Fruit fly (Drosophila melanogaster) whole organism, embryonic: Measurements from ENCODE around the gene RhoGAP93B.

Source experiments
- CG10147 ChIP-seq: fragments of 200-800 bp; sonication (Bioruptor generic); optimal IDR thresholded peaks from 2 replicates; lab custom pipeline; 2019; ENCODE audit warnings: missing biosample characterization, mild to moderate bottlenecking, missing genetic modification characterization, moderate library complexity
- CG11398 ChIP-seq: fragments of 200-800 bp; sonication (Bioruptor generic); optimal IDR thresholded peaks from 2 replicates; lab custom pipeline; 2016; ENCODE audit warnings: missing biosample characterization, missing genetic modification characterization
- CG11504 ChIP-seq: fragments of 200-800 bp; sonication (Bioruptor generic); optimal IDR thresholded peaks from 3 replicates; lab custom pipeline; 2019; ENCODE audit warnings: missing biosample characterization, mild to moderate bottlenecking, missing genetic modification characterization, moderate library complexity
- CG1233 ChIP-seq: fragments of 200-800 bp; sonication (Bioruptor generic); optimal IDR thresholded peaks from 4 replicates; lab custom pipeline; 2018; ENCODE audit warnings: missing biosample characterization, mild to moderate bottlenecking, missing genetic modification characterization
- CG14860 ChIP-seq: fragments of 200-800 bp; sonication (Bioruptor generic); IDR thresholded peaks from 3 replicates; pipeline ENCODE4 v1.3.6; 2022; ENCODE audit warnings: missing biosample characterization, missing genetic modification characterization; ENCODE audit not compliant: partially characterized antibody
- CG15514 ChIP-seq: fragments of 200-800 bp; sonication (Bioruptor generic); optimal IDR thresholded peaks from 3 replicates; lab custom pipeline; 2017; ENCODE audit warnings: missing biosample characterization, missing genetic modification characterization, mild to moderate bottlenecking, moderate library complexity, missing genetic modification reagents
- CG16863 ChIP-seq: fragments of 200-800 bp; sonication (Bioruptor generic); optimal IDR thresholded peaks from 3 replicates; lab custom pipeline; 2016; ENCODE audit warnings: missing biosample characterization, missing genetic modification characterization
- CG18262 ChIP-seq: fragments of 200-800 bp; optimal IDR thresholded peaks from 3 replicates; lab custom pipeline; 2019; ENCODE audit warnings: missing biosample characterization, mild to moderate bottlenecking, missing genetic modification characterization, moderate library complexity
- CG31388 ChIP-seq: fragments of 200-800 bp; sonication (Bioruptor generic); optimal IDR thresholded peaks from 2 replicates; lab custom pipeline; 2016; ENCODE audit warnings: missing biosample characterization, missing genetic modification characterization
- CG4282 ChIP-seq: fragments of 200-800 bp; sonication (Bioruptor generic); optimal IDR thresholded peaks from 2 replicates; lab custom pipeline; 2016; ENCODE audit warnings: missing biosample characterization, missing genetic modification characterization
- CG4360 ChIP-seq: fragments of 200-800 bp; sonication (Bioruptor generic); IDR thresholded peaks from 2 replicates; pipeline ENCODE4 v1.3.6; 2022; ENCODE audit warnings: missing biosample characterization, missing genetic modification characterization
- CG4707 ChIP-seq: fragments of 200-800 bp; sonication (Bioruptor generic); optimal IDR thresholded peaks from 2 replicates; lab custom pipeline; 2018; ENCODE audit warnings: missing biosample characterization, mild to moderate bottlenecking, missing genetic modification characterization, moderate library complexity
- CG7372 ChIP-seq: fragments of 200-800 bp; sonication (Bioruptor generic); IDR thresholded peaks from 2 replicates; pipeline ENCODE4 v1.3.6; 2022; ENCODE audit warnings: missing biosample characterization, missing genetic modification characterization
- CG7745 ChIP-seq: fragments of 200-800 bp; sonication (Bioruptor generic); optimal IDR thresholded peaks from 2 replicates; lab custom pipeline; 2018; ENCODE audit warnings: missing biosample characterization, mild to moderate bottlenecking, missing genetic modification characterization, moderate library complexity
- CG8089 ChIP-seq: fragments of 200-800 bp; sonication (Bioruptor generic); optimal IDR thresholded peaks from 3 replicates; lab custom pipeline; 2016; ENCODE audit warnings: missing biosample characterization, missing genetic modification characterization
- CG9727 ChIP-seq: fragments of 200-800 bp; sonication (Bioruptor generic); optimal IDR thresholded peaks from 3 replicates; lab custom pipeline; 2017; ENCODE audit warnings: missing biosample characterization, mild to moderate bottlenecking, missing genetic modification characterization
- Camta ChIP-seq: fragments of 200-800 bp; sonication (Bioruptor generic); optimal IDR thresholded peaks from 2 replicates; lab custom pipeline; 2016; ENCODE audit warnings: missing biosample characterization, missing genetic modification characterization
- Chrac-16 ChIP-seq: fragments of 200-800 bp; sonication (Bioruptor generic); optimal IDR thresholded peaks from 3 replicates; lab custom pipeline; 2016; ENCODE audit warnings: missing biosample characterization, missing genetic modification characterization
- CoRest ChIP-seq: fragments of 200-800 bp; sonication (Bioruptor generic); optimal IDR thresholded peaks from 3 replicates; lab custom pipeline; 2018; ENCODE audit warnings: missing biosample characterization, mild to moderate bottlenecking, missing genetic modification characterization, moderate library complexity
- Doc3 ChIP-seq: fragments of 200-800 bp; sonication (Bioruptor generic); IDR thresholded peaks from 3 replicates; pipeline ENCODE4 v1.3.6; 2022; ENCODE audit warnings: missing biosample characterization, missing genetic modification characterization; ENCODE audit not compliant: partially characterized antibody
- Dp ChIP-seq: fragments of 200-800 bp; sonication (Bioruptor generic); optimal IDR thresholded peaks from 2 replicates; lab custom pipeline; 2018; ENCODE audit warnings: missing biosample characterization, mild to moderate bottlenecking, missing genetic modification characterization, moderate library complexity
- E2f2 ChIP-seq: fragments of 200-800 bp; sonication (Bioruptor generic); IDR thresholded peaks from 2 replicates; pipeline ENCODE4 v1.3.6; 2022; ENCODE audit warnings: missing biosample characterization, missing genetic modification characterization
- Eip74EF ChIP-seq, 2 experiments: fragments of 200-800 bp in 1 of 2; fragments of >200 bp in 1 of 2; sonication (Bioruptor generic) in 1 of 2; optimal IDR thresholded peaks; 2 replicates each; lab custom pipeline; 2017 to 2019; ENCODE audit warnings: missing biosample characterization in 2 of 2, missing genetic modification characterization in 2 of 2, mild to moderate bottlenecking in 1 of 2, moderate library complexity in 1 of 2
- Fer3 ChIP-seq: fragments of 200-800 bp; sonication (Bioruptor generic); optimal IDR thresholded peaks from 2 replicates; lab custom pipeline; 2018; ENCODE audit warnings: missing biosample characterization, mild to moderate bottlenecking, missing genetic modification characterization, moderate library complexity
- Mrtf ChIP-seq: fragments of 200-800 bp; sonication (Bioruptor generic); IDR thresholded peaks from 3 replicates; pipeline ENCODE4 v1.3.6; 2022; ENCODE audit warnings: missing biosample characterization, missing genetic modification characterization
- Ssrp ChIP-seq: fragments of 200-800 bp; sonication (Bioruptor generic); optimal IDR thresholded peaks from 2 replicates; lab custom pipeline; 2018; ENCODE audit warnings: missing biosample characterization, mild to moderate bottlenecking, missing genetic modification characterization, moderate library complexity
- TFAM ChIP-seq: fragments of 200-800 bp; sonication (Bioruptor generic); optimal IDR thresholded peaks from 2 replicates; lab custom pipeline; 2017; ENCODE audit warnings: missing biosample characterization, missing genetic modification characterization, inconsistent platforms
- al ChIP-seq: fragments of 200-800 bp; sonication (Bioruptor generic); IDR thresholded peaks from 2 replicates; pipeline ENCODE4 v1.3.6; 2022; ENCODE audit warnings: missing biosample characterization, missing genetic modification characterization
- az2 ChIP-seq: fragments of 200-800 bp; sonication (Bioruptor generic); optimal IDR thresholded peaks from 3 replicates; lab custom pipeline; 2016; ENCODE audit warnings: missing biosample characterization, missing genetic modification characterization
- chinmo ChIP-seq: fragments of 200-800 bp; sonication (Bioruptor generic); IDR thresholded peaks from 4 replicates; pipeline ENCODE4 v1.3.6; 2022; ENCODE audit warnings: missing biosample characterization, missing genetic modification characterization; ENCODE audit not compliant: partially characterized antibody
- chm ChIP-seq: fragments of 200-800 bp; sonication (Bioruptor generic); IDR thresholded peaks from 2 replicates; pipeline ENCODE4 v1.3.6; 2022; ENCODE audit warnings: missing biosample characterization, missing genetic modification characterization
- ci ChIP-seq: fragments of 200-800 bp; sonication (Bioruptor generic); IDR thresholded peaks from 3 replicates; pipeline ENCODE4 v1.3.6; 2022; ENCODE audit warnings: missing biosample characterization, missing genetic modification characterization
- crp ChIP-seq, 2 experiments: fragments of 200-800 bp; sonication (Bioruptor generic); optimal IDR thresholded peaks; 2 replicates in 1 of 2; 3 replicates in 1 of 2; lab custom pipeline; 2017; ENCODE audit warnings: missing biosample characterization in 2 of 2, missing genetic modification characterization in 2 of 2, mild to moderate bottlenecking in 1 of 2, moderate library complexity in 1 of 2
- dmrt11E ChIP-seq: fragments of 200-800 bp; sonication (Bioruptor generic); optimal IDR thresholded peaks from 3 replicates; lab custom pipeline; 2018; ENCODE audit warnings: missing biosample characterization, mild to moderate bottlenecking, missing genetic modification characterization, moderate library complexity
- hbn ChIP-seq: fragments of 200-800 bp; sonication (Bioruptor generic); IDR thresholded peaks from 2 replicates; pipeline ENCODE4 v1.3.6; 2022; ENCODE audit warnings: missing biosample characterization, missing genetic modification characterization; ENCODE audit not compliant: partially characterized antibody
- p53 ChIP-seq: fragments of 200-800 bp; sonication (Bioruptor generic); optimal IDR thresholded peaks from 2 replicates; lab custom pipeline; 2016; ENCODE audit warnings: missing biosample characterization, missing genetic modification characterization
- pan ChIP-seq, 4 experiments: fragments of >200 bp in 3 of 4; fragments of 200-800 bp in 1 of 4; sonication (Bioruptor generic) in 1 of 4; optimal IDR thresholded peaks in 3 of 4; IDR thresholded peaks in 1 of 4; 2 replicates each; pipeline versions ENCODE4 v1.3.6 to Lab custom; 2017 to 2022; ENCODE audit warnings: missing biosample characterization in 2 of 4, missing genetic modification characterization in 2 of 4, mixed read lengths in 1 of 4
- peb ChIP-seq: fragments of 200-800 bp; sonication (Bioruptor generic); IDR thresholded peaks from 2 replicates; pipeline ENCODE4 v1.3.6; 2022; ENCODE audit warnings: missing biosample characterization, missing genetic modification characterization
- phol ChIP-seq: fragments of 200-800 bp; sonication (Bioruptor generic); optimal IDR thresholded peaks from 3 replicates; lab custom pipeline; 2018; ENCODE audit warnings: missing biosample characterization, mild to moderate bottlenecking, missing genetic modification characterization, moderate library complexity
- pzg ChIP-seq: fragments of 200-800 bp; sonication (Bioruptor generic); optimal IDR thresholded peaks from 3 replicates; lab custom pipeline; 2018; ENCODE audit warnings: missing biosample characterization, mild to moderate bottlenecking, missing genetic modification characterization, moderate library complexity
- scrt ChIP-seq: fragments of 200-800 bp; sonication (Bioruptor generic); optimal IDR thresholded peaks from 2 replicates; lab custom pipeline; 2018; ENCODE audit warnings: missing biosample characterization, mild to moderate bottlenecking, missing genetic modification characterization, moderate library complexity
- shn ChIP-seq: fragments of 200-800 bp; sonication (Bioruptor generic); optimal IDR thresholded peaks from 3 replicates; lab custom pipeline; 2016; ENCODE audit warnings: missing biosample characterization, missing genetic modification characterization
- slp2 ChIP-seq: fragments of 200-800 bp; sonication (Bioruptor generic); optimal IDR thresholded peaks from 2 replicates; lab custom pipeline; 2016; ENCODE audit warnings: missing biosample characterization, missing genetic modification characterization
- stc ChIP-seq: fragments of 200-800 bp; sonication (Bioruptor generic); IDR thresholded peaks from 2 replicates; pipeline ENCODE4 v1.3.6; 2022; ENCODE audit warnings: missing biosample characterization, missing genetic modification characterization

Gene RhoGAP93B

DNA sequence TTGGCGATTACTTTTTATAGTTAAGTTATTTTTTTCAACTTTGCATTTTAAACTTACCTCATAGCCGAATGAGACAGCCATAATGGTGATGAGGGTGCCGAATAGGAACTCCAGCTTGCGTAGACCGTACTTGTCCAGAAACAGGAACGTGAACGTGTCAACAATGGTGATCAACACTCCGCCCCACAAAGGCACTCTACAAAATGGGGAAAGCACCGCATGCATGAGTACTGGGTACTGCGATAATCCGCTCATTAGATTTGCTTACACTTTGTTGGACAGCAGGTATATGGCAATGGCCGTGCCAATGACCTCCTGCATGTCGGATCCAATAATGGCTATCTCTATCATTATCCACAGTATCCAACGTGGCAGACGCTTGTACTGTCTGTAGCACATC, 40.1 kb downstream of the RhoGAP93B start:
- TF ChIP-seq Doc3 (GFP tag; lab: Robert Waterston, UW) (no peak), hbn (no peak), pan (optimal IDR thresholded peaks at IDR 0.05; lab: Kevin White, UChicago) (no peak), pan (GFP tag; optimal IDR thresholded peaks at IDR 0.05 in 1 of 2, IDR thresholded peaks at IDR 0.05 in 1 of 2) (no peak), CG31388 (GFP tag; lab: Kevin White, UChicago) (no peak), Fer3 (no peak), CG11504 (tag; lab: Kevin White, UChicago) (no peak), CG8089 (no peak), CoRest (no peak), p53 (GFP tag; lab: Kevin White, UChicago) (no peak), TFAM (GFP tag; lab: Kevin White, UChicago) (no peak), CG7372 (no peak), Dp (GFP tag; lab: Kevin White, UChicago) (no peak), pzg (GFP tag; lab: Kevin White, UChicago) (no peak), al (no peak)

DNA sequence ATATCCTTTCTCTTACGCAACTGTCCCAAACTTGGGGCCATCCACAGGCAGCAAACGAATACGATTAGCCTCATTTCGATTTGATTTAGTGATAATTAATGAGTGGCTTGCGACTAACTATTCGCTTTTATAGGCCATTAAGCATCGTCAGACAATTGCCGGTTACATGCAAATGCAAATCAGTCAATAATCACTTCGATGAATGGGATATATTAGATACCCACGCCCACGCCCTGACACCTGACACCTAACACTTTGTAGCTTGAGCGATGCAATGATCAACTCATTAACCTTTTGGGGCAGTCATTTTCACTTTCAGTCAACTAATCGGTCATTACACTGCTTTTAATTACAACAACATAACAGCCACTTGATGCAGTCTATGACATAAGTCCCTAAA, 46.8 kb downstream of the RhoGAP93B start, which contains the start of gene Jhbp15:
TSS of gene Jhbp15 (minus strand) at position 101 of the 400 bp plus-strand sequence.
- TF ChIP-seq CG10147 (GFP tag; lab: Kevin White, UChicago): no peak
- TF ChIP-seq Camta (GFP tag; lab: Kevin White, UChicago): no peak
- TF ChIP-seq chm (GFP tag; lab: Robert Waterston, UW): no peak
- TF ChIP-seq CG4360 (GFP tag; lab: Robert Waterston, UW): no peak
- TF ChIP-seq slp2 (GFP tag; lab: Kevin White, UChicago): no peak
- no peak for TF ChIP-seq Ssrp (tag; lab: Kevin White, UChicago)
- TF ChIP-seq Eip74EF (GFP tag; optimal IDR thresholded peaks at IDR 0.05; lab: Kevin White, UChicago): no peak

DNA sequence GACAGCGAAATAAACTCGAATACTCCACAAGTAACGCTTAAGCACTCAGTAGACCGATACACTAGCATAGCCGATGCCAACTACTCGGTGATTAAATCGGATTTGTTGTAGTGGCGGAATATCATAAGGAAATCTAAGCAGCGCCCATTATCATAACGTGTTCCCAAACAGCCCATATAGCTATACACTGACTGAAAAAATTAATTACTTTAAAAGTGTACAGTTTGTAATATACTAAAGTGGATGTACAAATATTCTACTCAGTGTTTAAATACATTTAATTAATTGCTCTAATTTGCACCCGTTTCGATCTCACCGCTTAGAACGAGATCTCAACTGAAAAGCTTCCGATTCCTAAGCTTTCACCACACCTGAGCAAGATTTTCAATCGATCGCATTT, 48.9 kb downstream of the RhoGAP93B start, which contains the start of gene CG7079:
TSS of gene CG7079 (minus strand) at position 101 of the 400 bp plus-strand sequence.
- TF ChIP-seq p53 (GFP tag; lab: Kevin White, UChicago): no peak
- no peak for TF ChIP-seq ci (GFP tag; lab: Robert Waterston, UW)
- TF ChIP-seq CG16863 (GFP tag; lab: Kevin White, UChicago): no peak
- no peak for TF ChIP-seq chinmo (GFP tag; lab: Robert Waterston, UW)
- no peak for TF ChIP-seq stc (GFP tag; lab: Robert Waterston, UW)

DNA sequence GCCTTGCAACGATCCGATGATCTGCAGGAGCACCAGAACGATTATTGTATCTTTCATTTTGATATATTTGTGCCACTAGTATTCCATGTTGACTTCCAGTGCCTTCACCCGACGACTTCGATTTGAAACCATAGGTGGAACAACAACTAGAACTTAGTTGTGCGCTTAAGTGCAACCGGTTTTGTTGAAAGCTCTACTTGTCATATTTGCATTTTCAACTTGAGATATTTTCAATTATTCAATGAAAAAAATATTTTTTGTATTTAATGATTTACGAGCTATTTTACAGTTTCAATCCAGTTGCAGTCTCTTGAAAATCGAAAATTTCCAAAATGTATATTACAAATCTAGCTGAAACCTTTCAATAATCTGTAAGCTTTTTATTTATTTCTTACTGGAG, 50.7 kb downstream of the RhoGAP93B start, which contains the start of gene CG31207:
TSS of gene CG31207 (minus strand) at position 101 of the 400 bp plus-strand sequence.
- TF ChIP-seq shn (GFP tag; lab: Kevin White, UChicago) (no peak), E2f2 (GFP tag; lab: Robert Waterston, UW) (no peak), dmrt11E (tag; lab: Kevin White, UChicago) (no peak), crp (GFP tag; optimal IDR thresholded peaks at IDR 0.05; lab: Kevin White, UChicago) (no peak), CG7745 (tag; lab: Kevin White, UChicago) (no peak), Eip74EF (GFP tag; optimal IDR thresholded peaks at IDR 0.05; lab: Kevin White, UChicago) (no peak)

DNA sequence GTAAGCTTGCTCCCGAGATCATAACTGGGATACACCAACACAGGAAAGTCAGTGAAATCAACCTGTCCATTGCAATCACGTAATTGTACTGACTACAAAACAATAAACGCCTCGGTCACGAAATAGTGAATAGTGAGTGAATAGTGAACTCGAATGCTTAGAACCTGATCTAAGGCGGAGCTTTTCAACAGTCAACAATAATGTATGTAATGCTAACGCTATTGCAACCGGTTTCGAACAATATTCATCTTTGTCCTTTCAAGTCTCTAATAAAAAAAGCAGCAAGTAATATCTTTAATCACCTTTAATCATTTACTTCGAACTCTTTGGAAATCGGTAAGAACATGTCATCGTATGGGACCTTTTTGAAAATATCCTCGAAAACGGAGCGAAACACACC, 51.9 kb downstream of the RhoGAP93B start, which contains the start of gene CG31189:
TSS of gene CG31189 (minus strand) at position 101 of the 400 bp plus-strand sequence.
- TF ChIP-seq CG11398 (GFP tag; lab: Kevin White, UChicago): no peak
- no peak for TF ChIP-seq CG4282 (GFP tag; lab: Kevin White, UChicago)
- no peak for TF ChIP-seq CG15514
- TF ChIP-seq Mrtf: no peak
- no peak for TF ChIP-seq slp2 (GFP tag; lab: Kevin White, UChicago)
- no peak for TF ChIP-seq az2 (GFP tag; lab: Kevin White, UChicago)
- no peak for TF ChIP-seq peb (GFP tag; lab: Robert Waterston, UW)
- TF ChIP-seq CG4707 (GFP tag; lab: Kevin White, UChicago): no peak
- TF ChIP-seq CG1233: no peak
- TF ChIP-seq scrt (GFP tag; lab: Kevin White, UChicago): no peak
- no peak for TF ChIP-seq CG18262 (tag; lab: Kevin White, UChicago)
- TF ChIP-seq Chrac-16 (GFP tag; lab: Kevin White, UChicago): no peak
- no peak for TF ChIP-seq phol (tag; lab: Kevin White, UChicago)
- no peak for TF ChIP-seq CG14860 (GFP tag; lab: Robert Waterston, UW)
- TF ChIP-seq CG9727 (GFP tag; lab: Kevin White, UChicago): no peak
